Fruit fly (Drosophila melanogaster): ENCODE data around the gene Rbcn-3A.

Gene Rbcn-3A

DNA sequence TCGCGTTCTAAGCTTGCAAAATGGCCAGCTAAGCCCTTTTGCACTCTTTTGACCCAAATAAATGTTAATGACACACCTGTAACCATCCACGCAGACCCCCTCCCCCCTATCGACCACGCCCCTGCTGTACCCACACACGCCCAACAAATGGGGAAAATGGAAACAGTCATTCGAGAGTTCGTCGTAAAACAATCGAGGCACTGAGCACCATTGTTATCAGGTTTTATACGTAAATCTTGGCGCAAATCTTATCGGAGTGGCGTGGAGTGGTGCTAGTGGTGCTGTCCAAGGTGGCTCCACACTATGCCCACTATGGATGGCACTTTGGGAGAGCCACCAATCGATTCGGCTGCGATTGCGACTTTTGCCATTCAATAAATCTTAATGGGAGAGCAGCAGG is 9.2 kb upstream of the Rbcn-3A start (continued):
- TF ChIP-seq CG12769 (tag; optimal IDR thresholded peaks at IDR 0.05) = peak; percentile 72

DNA sequence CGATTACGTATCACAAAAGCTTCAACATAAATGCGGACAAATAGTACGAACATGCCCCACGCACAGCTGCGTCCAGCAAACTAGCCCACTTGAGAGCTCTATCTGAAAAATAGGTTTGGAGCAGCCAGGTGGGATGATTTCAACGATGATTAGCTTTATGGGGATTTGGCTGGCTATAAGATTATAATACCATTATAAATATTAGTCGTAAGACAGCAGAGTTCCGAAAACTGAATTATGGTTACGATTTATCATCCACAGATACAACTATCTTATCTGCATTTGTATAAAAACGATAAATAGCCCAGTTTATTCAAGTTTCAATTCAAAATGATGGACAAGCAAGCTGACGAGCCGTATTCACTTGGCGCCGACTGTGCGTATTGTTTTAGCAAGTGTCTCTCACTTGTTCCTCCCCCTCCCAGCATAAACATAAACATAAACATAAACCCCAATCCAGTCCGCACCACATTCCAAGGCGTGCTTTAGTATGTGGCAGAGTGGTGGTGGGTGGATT is 8.4 kb upstream of the Rbcn-3A start:
- TF ChIP-seq CG6813 (GFP tag; optimal IDR thresholded peaks at IDR 0.05) (peak; percentile 74), chn (GFP tag; optimal IDR thresholded peaks at IDR 0.05) (peak; percentile 58), PHDP (tag; optimal IDR thresholded peaks at IDR 0.05) (peak; percentile 81), CG33213 (GFP tag; optimal IDR thresholded peaks at IDR 0.05) (peak; percentile 16), kah (GFP tag; optimal IDR thresholded peaks at IDR 0.05) (peak; percentile 42), Ptx1 (GFP tag; IDR thresholded peaks at IDR 0.05) (peak; percentile 67), zf30C (GFP tag; optimal IDR thresholded peaks at IDR 0.05) (no peak), jing (GFP tag; optimal IDR thresholded peaks at IDR 0.05) (peak; percentile 49), CG11456 (GFP tag; IDR thresholded peaks at IDR 0.05) (peak; percentile 71; the same call in 1 of the 3 replicates), CG9797 (GFP tag; optimal IDR thresholded peaks at IDR 0.05) (no peak), ci (GFP tag; IDR thresholded peaks at IDR 0.05) (0 out of 3 replicates have a peak, but pooled peaks have one; percentile 33), CG11085 (GFP tag; IDR thresholded peaks at IDR 0.05) (0 out of 2 replicates have a peak, but pooled peaks have one; percentile 25), ab (GFP tag; optimal IDR thresholded peaks at IDR 0.05) (no peak), Taf1 (GFP tag; IDR thresholded peaks at IDR 0.05) (no peak), dmrt11E (tag; optimal IDR thresholded peaks at IDR 0.05) (peak; percentile 1), CG3281 (GFP tag; optimal IDR thresholded peaks at IDR 0.05) (peak; percentile 91), da (GFP tag; optimal IDR thresholded peaks at IDR 0.05) (no peak), Rx (GFP tag; IDR thresholded peaks at IDR 0.05) (peak; percentile 28; the same call in 1 of the 2 replicates), HLHmδ (GFP tag; optimal IDR thresholded peaks at IDR 0.05) (no peak), CG8290 (GFP tag; optimal IDR thresholded peaks at IDR 0.05) (no peak), CG8290 (tag; optimal IDR thresholded peaks at IDR 0.05) (peak in 1 of 2 experiments; percentile 64), CG4617 (GFP tag; optimal IDR thresholded peaks at IDR 0.05; ENCODE audit: borderline replicate concordance) (no peak), nerfin-1 (tag; optimal IDR thresholded peaks at IDR 0.05) (peak; percentile 72), unc-4 (GFP tag; IDR thresholded peaks at IDR 0.05; ENCODE audit: partially characterized antibody) (no peak), CG13123 (GFP tag; optimal IDR thresholded peaks at IDR 0.05) (no peak), Gug (GFP tag; IDR thresholded peaks at IDR 0.05) (peak; percentile 64; the same call in 3 of the 4 replicates), Poxn (GFP tag; IDR thresholded peaks at IDR 0.05) (0 out of 2 replicates have a peak, but pooled peaks have one; percentile 15), CG17829 (tag; optimal IDR thresholded peaks at IDR 0.05) (peak; percentile 71), CG8924 (tag; optimal IDR thresholded peaks at IDR 0.05) (peak; percentile 79), ranshi (GFP tag; IDR thresholded peaks at IDR 0.05) (peak; percentile 47; the same call in 1 of the 2 replicates), CG13287 (GFP tag; IDR thresholded peaks at IDR 0.05; ENCODE audit: partially characterized antibody) (no peak), Dp (GFP tag; optimal IDR thresholded peaks at IDR 0.05) (no peak), Tbp (GFP tag; optimal IDR thresholded peaks at IDR 0.05) (no peak), h (optimal IDR thresholded peaks at IDR 0.05) (no peak), CG10654 (GFP tag; optimal IDR thresholded peaks at IDR 0.05) (peak; percentile 37), CG3163 (GFP tag; optimal IDR thresholded peaks at IDR 0.05) (no peak), CG6175 (GFP tag; IDR thresholded peaks at IDR 0.05) (peak; percentile 45; the same call in 1 of the 3 replicates), ara (GFP tag; IDR thresholded peaks at IDR 0.05) (peak; percentile 64; the same call in 1 of the 2 replicates), Chrac-16 (GFP tag; optimal IDR thresholded peaks at IDR 0.05) (peak; percentile 39), Fer1 (GFP tag; optimal IDR thresholded peaks at IDR 0.05) (peak; percentile 92), Asciz (GFP tag; optimal IDR thresholded peaks at IDR 0.05) (peak; percentile 78), jumu (GFP tag; optimal IDR thresholded peaks at IDR 0.05) (no peak), CG1529 (GFP tag; optimal IDR thresholded peaks at IDR 0.05) (peak; percentile 24), Nf-YC (tag; optimal IDR thresholded peaks at IDR 0.05) (peak; percentile 73), Doc3 (GFP tag; IDR thresholded peaks at IDR 0.05; ENCODE audit: partially characterized antibody) (no peak), abd-A (tag; optimal IDR thresholded peaks at IDR 0.05) (peak; percentile 51), sens-2 (GFP tag; IDR thresholded peaks at IDR 0.05) (0 out of 2 replicates have a peak, but pooled peaks have one; percentile 27), repo (GFP tag; optimal IDR thresholded peaks at IDR 0.05) (no peak)
